Worm (Caenorhabditis elegans) whole organism, L4/young adult: ENCODE data around the gene unc-82.
A peak's percentile ranks its signal among the peaks of the same experiment; 100 is the strongest.

Source experiments
- W03F9.2 ChIP-seq: fragments of 150-350 bp; optimal IDR thresholded peaks from 2 replicates; lab custom pipeline; 2014; ENCODE audit warnings: missing biosample characterization, missing genetic modification characterization
- dao-5 ChIP-seq: sonication (generic microtip); optimal IDR thresholded peaks from 2 replicates; lab custom pipeline; 2016; ENCODE audit warnings: missing genotype, missing genetic modification characterization, moderate library complexity, missing compliant biosample characterization
- him-1 ChIP-seq: sonication (generic microtip); optimal IDR thresholded peaks from 2 replicates; lab custom pipeline; 2016; ENCODE audit warnings: missing genotype, missing genetic modification reagents, missing genetic modification characterization, missing compliant biosample characterization

DNA sequence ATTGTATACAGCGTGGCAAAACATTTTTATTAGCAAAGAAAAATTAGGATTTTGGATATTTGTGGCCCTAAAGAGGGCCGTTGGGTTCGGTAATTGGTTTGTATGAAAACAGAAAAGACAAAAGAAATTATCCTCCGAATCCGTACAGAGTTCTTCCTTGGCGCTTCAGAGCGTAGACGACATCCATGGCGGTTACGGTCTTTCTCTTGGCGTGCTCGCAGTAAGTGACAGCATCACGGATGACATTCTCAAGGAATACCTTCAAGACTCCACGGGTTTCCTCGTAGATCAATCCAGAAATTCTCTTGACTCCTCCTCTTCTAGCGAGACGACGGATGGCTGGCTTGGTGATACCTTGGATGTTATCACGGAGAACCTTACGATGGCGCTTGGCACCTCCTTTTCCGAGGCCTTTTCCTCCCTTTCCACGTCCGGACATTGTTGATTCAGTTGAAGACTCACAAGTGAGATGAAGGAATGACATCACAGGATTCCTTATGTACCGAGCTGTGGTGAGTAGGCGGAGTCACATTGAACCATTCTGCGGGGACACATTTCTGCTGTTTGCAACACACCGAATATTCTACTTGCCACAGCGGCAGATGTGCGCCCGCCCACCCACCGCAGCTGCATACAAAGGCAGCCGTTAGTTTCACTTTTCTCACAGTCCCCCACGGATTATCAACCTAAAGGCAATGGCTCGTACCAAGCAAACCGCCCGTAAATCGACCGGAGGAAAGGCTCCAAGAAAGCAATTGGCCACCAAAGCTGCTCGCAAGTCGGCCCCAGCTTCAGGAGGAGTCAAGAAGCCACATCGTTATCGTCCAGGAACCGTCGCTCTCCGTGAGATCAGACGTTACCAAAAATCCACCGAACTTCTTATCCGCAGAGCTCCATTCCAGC lies 63.5 kb downstream of the unc-82 start, which contains the start of the genes his-60 and his-59:
- TF ChIP-seq W03F9.2 (tag; lab: Kevin White, UChicago) (no peak), dao-5 (tag; lab: Kevin White, UChicago) (peak; percentile 12), him-1 (no peak)
